Worm (Caenorhabditis elegans) whole organism, L2 larva: Measurements from ENCODE around the gene C28H8.8.

Experiments
- F13H6.1 ChIP-seq: sonication (generic microtip); optimal IDR thresholded peaks from 2 replicates; lab custom pipeline; 2016; ENCODE audit warnings: missing genetic modification characterization, missing compliant biosample characterization
- R02D3.7 ChIP-seq: fragments of 150-350 bp; optimal IDR thresholded peaks from 2 replicates; lab custom pipeline; 2014; ENCODE audit warnings: missing biosample characterization, missing genetic modification characterization
- Y55F3AM.14 ChIP-seq: fragments of 200-800 bp; sonication (Bioruptor generic); optimal IDR thresholded peaks from 2 replicates; lab custom pipeline; 2018; ENCODE audit warnings: mild to moderate bottlenecking, missing genetic modification characterization, missing compliant biosample characterization
- alr-1 ChIP-seq: fragments of 150-350 bp; optimal IDR thresholded peaks from 2 replicates; lab custom pipeline; 2014; ENCODE audit warnings: missing biosample characterization, missing genetic modification characterization
- ama-1 ChIP-seq: fragments of 150-350 bp; optimal IDR thresholded peaks from 2 replicates; lab custom pipeline; 2018; ENCODE audit warnings: inconsistent platforms
- blmp-1 ChIP-seq: sonication (generic microtip); optimal IDR thresholded peaks from 2 replicates; lab custom pipeline; 2017; ENCODE audit warnings: missing genetic modification characterization, mild to moderate bottlenecking, missing compliant biosample characterization, antibody characterized with exemption, moderate library complexity; ENCODE audit not compliant: insufficient read depth
- ceh-82 ChIP-seq: fragments of 150-350 bp; optimal IDR thresholded peaks from 2 replicates; lab custom pipeline; 2014; ENCODE audit warnings: missing biosample characterization, missing genetic modification characterization
- crh-2 ChIP-seq: sonication (generic microtip); optimal IDR thresholded peaks from 2 replicates; lab custom pipeline; 2017; ENCODE audit warnings: missing biosample characterization, missing genetic modification characterization
- dmd-4 ChIP-seq: sonication (generic microtip); optimal IDR thresholded peaks from 2 replicates; lab custom pipeline; 2017; ENCODE audit warnings: missing biosample characterization, missing genetic modification characterization
- fos-1 ChIP-seq: fragments of 150-350 bp; optimal IDR thresholded peaks from 2 replicates; lab custom pipeline; 2014; ENCODE audit warnings: missing biosample characterization, missing genetic modification characterization
- gmeb-1 ChIP-seq: fragments of 150-350 bp; optimal IDR thresholded peaks from 2 replicates; lab custom pipeline; 2014; ENCODE audit warnings: missing biosample characterization, missing genetic modification characterization
- lin-13 ChIP-seq: fragments of 150-350 bp; optimal IDR thresholded peaks from 2 replicates; lab custom pipeline; 2014; ENCODE audit warnings: missing biosample characterization, missing genetic modification reagents, missing genetic modification characterization
- lsy-2 ChIP-seq, 2 experiments: fragments of 150-350 bp in 1 of 2; sonication (generic microtip) in 1 of 2; optimal IDR thresholded peaks; 2 replicates each; lab custom pipeline; 2014 to 2017; ENCODE audit warnings: missing biosample characterization in 2 of 2, missing genetic modification characterization in 2 of 2
- mdl-1 ChIP-seq, 2 experiments: fragments of 150-350 bp in 1 of 2; sonication (generic microtip) in 1 of 2; optimal IDR thresholded peaks; 2 replicates each; lab custom pipeline; 2017; ENCODE audit warnings: missing biosample characterization in 2 of 2, missing genetic modification characterization in 2 of 2
- nhr-11 ChIP-seq: fragments of 150-350 bp; optimal IDR thresholded peaks from 2 replicates; lab custom pipeline; 2014; ENCODE audit warnings: missing biosample characterization, missing genetic modification characterization
- nhr-12 ChIP-seq: fragments of 150-350 bp; optimal IDR thresholded peaks from 2 replicates; lab custom pipeline; 2014; ENCODE audit warnings: missing biosample characterization, missing genetic modification characterization
- nhr-129 ChIP-seq: fragments of 150-350 bp; optimal IDR thresholded peaks from 2 replicates; lab custom pipeline; 2014; ENCODE audit warnings: missing biosample characterization, missing genetic modification characterization
- nhr-21 ChIP-seq: fragments of 150-350 bp; optimal IDR thresholded peaks from 2 replicates; lab custom pipeline; 2014; ENCODE audit warnings: missing biosample characterization, missing genetic modification characterization
- nhr-23 ChIP-seq: fragments of 150-350 bp; optimal IDR thresholded peaks from 2 replicates; lab custom pipeline; 2014; ENCODE audit warnings: missing biosample characterization, missing genetic modification reagents, missing genetic modification characterization
- nhr-25 ChIP-seq: fragments of 150-350 bp; sonication (generic microtip); optimal IDR thresholded peaks from 3 replicates; lab custom pipeline; 2014; ENCODE audit warnings: missing biosample characterization, missing genetic modification characterization
- nhr-6 ChIP-seq: fragments of 150-350 bp; optimal IDR thresholded peaks from 2 replicates; lab custom pipeline; 2014; ENCODE audit warnings: missing biosample characterization, missing genetic modification characterization
- nhr-77 ChIP-seq: fragments of 150-350 bp; optimal IDR thresholded peaks from 2 replicates; lab custom pipeline; 2014; ENCODE audit warnings: missing biosample characterization, missing genetic modification characterization
- peb-1 ChIP-seq: fragments of 150-350 bp; optimal IDR thresholded peaks from 2 replicates; lab custom pipeline; 2014; ENCODE audit warnings: missing biosample characterization, missing genetic modification characterization
- sem-4 ChIP-seq: fragments of 150-350 bp; optimal IDR thresholded peaks from 2 replicates; lab custom pipeline; 2014; ENCODE audit warnings: missing biosample characterization, missing genetic modification reagents, missing genetic modification characterization
- skn-1 ChIP-seq: sonication (generic microtip); optimal IDR thresholded peaks from 2 replicates; lab custom pipeline; 2017; ENCODE audit warnings: missing biosample characterization, missing genetic modification characterization
- sma-3 ChIP-seq: sonication (generic microtip); optimal IDR thresholded peaks from 2 replicates; lab custom pipeline; 2016; ENCODE audit warnings: missing genetic modification reagents, missing genetic modification characterization, missing compliant biosample characterization
- sma-9 ChIP-seq, 2 experiments: fragments of 150-350 bp in 1 of 2; sonication (generic microtip) in 1 of 2; optimal IDR thresholded peaks; 2 replicates each; lab custom pipeline; 2014 to 2016; ENCODE audit warnings: missing genetic modification characterization in 2 of 2, mild to moderate bottlenecking in 1 of 2, missing biosample characterization in 1 of 2, missing compliant biosample characterization in 1 of 2, missing genetic modification reagents in 1 of 2, moderate library complexity in 1 of 2
- snpc-4 ChIP-seq: fragments of 150-350 bp; optimal IDR thresholded peaks from 2 replicates; lab custom pipeline; 2014; ENCODE audit warnings: missing biosample characterization, missing genetic modification characterization
- unc-62 ChIP-seq: fragments of 150-350 bp; optimal IDR thresholded peaks from 2 replicates; lab custom pipeline; 2014; ENCODE audit warnings: missing biosample characterization, missing genetic modification reagents, missing genetic modification characterization
- zag-1 ChIP-seq: fragments of 150-350 bp; optimal IDR thresholded peaks from 2 replicates; lab custom pipeline; 2014; ENCODE audit warnings: missing biosample characterization, missing genetic modification characterization
- ztf-11 ChIP-seq: sonication (generic microtip); optimal IDR thresholded peaks from 2 replicates; lab custom pipeline; 2017; ENCODE audit warnings: missing biosample characterization, missing genetic modification characterization
- ztf-4 ChIP-seq: fragments of 150-350 bp; optimal IDR thresholded peaks from 2 replicates; lab custom pipeline; 2014; ENCODE audit warnings: missing biosample characterization, missing genetic modification characterization

Gene C28H8.8

DNA sequence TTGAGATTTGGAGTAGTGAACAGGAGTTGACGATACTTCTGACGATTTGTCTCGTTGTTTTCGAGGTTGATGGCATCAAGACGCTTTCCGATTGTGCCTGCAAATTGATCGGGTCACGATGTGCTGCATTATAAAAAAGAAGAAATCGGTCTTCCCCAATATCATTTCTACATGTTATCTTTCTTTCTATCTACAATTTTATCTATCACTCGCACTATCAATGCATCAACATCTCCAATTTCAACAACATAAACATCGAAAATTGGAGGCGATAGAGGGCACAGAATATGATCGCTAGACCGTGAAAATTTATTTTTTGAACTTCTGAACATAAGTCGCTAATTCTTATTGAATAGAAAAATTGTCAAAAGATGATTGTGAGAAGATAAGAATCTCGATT is 12.9 kb downstream of the C28H8.8 start:
- TF ChIP-seq lin-13 (GFP tag; lab: Kevin White, UChicago) = peak; percentile 5
- TF ChIP-seq nhr-77 = no peak

DNA sequence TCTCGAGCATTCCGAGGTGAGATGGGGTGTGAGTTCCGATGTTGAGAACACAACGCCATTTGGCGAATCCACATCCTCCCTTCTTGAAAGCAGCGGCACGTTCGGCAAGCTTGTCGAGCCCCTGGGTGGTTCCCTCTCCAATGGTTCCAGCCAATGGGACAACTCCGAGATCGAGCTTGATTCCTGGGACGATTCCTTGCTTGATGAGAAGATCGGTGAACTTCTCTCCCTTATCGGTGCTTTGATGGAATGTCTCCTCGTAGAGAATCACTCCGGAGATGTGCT is 13.2 kb downstream of the C28H8.8 start:
- no peak for TF ChIP-seq zag-1 (tag; lab: Kevin White, UChicago)
- TF ChIP-seq skn-1 (tag; lab: Kevin White, UChicago) = no peak
- no peak for TF ChIP-seq nhr-77
- no peak for TF ChIP-seq nhr-23 (tag; lab: Kevin White, UChicago)
- TF ChIP-seq crh-2 (tag; lab: Kevin White, UChicago) = no peak
- no peak for TF ChIP-seq sem-4
- no peak for TF ChIP-seq F13H6.1
- no peak for TF ChIP-seq R02D3.7 (tag; lab: Kevin White, UChicago)
- no peak for TF ChIP-seq snpc-4 (tag; lab: Kevin White, UChicago)
- TF ChIP-seq peb-1 (tag; lab: Kevin White, UChicago) = no peak
- TF ChIP-seq nhr-21 (tag; lab: Kevin White, UChicago) = no peak
- no peak for TF ChIP-seq nhr-11
- TF ChIP-seq lsy-2 (tag; optimal IDR thresholded peaks at IDR 0.05; lab: Kevin White, UChicago) = no peak
- TF ChIP-seq sma-9 (GFP tag; optimal IDR thresholded peaks at IDR 0.05; lab: Kevin White, UChicago) = no peak
- no peak for TF ChIP-seq sma-9 (tag; optimal IDR thresholded peaks at IDR 0.05; lab: Kevin White, UChicago)
- no peak for TF ChIP-seq ama-1 (lab: Kevin White, UChicago)
- TF ChIP-seq nhr-129 (tag; lab: Kevin White, UChicago) = no peak
- TF ChIP-seq nhr-6 = no peak
- no peak for TF ChIP-seq blmp-1 (tag; lab: Kevin White, UChicago)
- TF ChIP-seq Y55F3AM.14 (GFP tag; lab: Kevin White, UChicago) = no peak

DNA sequence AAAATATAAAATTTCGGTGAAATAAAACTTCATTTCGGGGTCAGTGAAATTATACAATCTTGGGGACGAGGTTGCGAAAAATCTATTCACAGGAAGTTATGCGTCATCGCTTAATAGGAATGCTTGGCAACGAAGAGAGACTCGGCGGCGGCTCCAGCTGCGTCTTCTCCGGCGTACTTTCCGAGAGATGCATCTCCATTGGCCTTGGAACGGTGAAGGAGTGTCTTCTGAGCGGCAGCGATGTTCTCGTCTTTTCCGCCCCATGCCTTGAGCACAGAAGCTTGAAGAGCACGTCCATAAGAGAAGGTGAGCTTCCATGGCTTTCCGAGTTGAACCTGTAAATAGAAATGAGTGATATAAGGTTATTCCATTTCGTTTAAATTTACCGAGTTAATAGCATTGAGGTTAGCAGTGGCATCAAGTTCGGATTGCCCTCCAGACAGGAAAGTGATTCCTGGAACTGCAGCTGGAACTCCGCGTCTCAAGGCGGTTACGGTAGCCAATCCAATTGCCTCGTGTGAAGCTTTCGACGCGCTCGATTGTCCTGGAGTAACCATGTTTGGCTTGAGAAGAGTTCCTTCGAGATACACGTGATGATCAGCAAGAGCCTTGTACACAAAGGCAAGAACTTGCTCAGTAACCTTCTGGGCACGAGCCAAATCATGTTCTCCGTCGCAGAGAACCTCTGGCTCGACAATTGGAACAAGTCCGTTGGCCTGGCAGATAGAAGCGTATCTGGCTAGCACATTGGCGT is 13.7 kb downstream of the C28H8.8 start:
- TF ChIP-seq R02D3.7 (tag; lab: Kevin White, UChicago) = no peak
- TF ChIP-seq alr-1 (tag; lab: Kevin White, UChicago) = no peak
- no peak for TF ChIP-seq blmp-1 (tag; lab: Kevin White, UChicago)
- no peak for TF ChIP-seq nhr-77
- TF ChIP-seq sma-3 (GFP tag; lab: Kevin White, UChicago) = no peak
- TF ChIP-seq sma-9 (GFP tag; optimal IDR thresholded peaks at IDR 0.05; lab: Kevin White, UChicago) = no peak
- TF ChIP-seq sma-9 (tag; optimal IDR thresholded peaks at IDR 0.05; lab: Kevin White, UChicago) = no peak
- TF ChIP-seq nhr-129 (tag; lab: Kevin White, UChicago) = peak; percentile 6

DNA sequence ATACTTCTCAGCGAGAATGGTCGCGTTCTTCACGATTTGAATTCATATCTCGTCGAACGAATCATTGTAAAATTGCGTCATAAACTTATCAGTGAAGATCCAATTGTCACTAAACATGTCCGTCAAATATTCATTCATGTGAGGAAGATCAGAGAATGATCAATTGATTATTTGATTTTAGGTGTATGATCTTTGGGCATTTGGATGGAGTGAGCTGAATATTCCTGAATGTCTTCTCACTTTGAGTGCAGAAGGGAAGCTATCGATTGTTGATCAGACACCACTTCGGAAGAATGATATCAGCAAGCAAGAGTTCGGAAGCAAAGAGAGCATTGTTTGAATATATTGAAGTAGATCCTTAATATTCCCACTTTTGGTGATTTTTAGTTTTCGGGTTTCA is 14.3 kb downstream of the C28H8.8 start:
- peak; percentile 42 for TF ChIP-seq fos-1 (tag; lab: Kevin White, UChicago)
- TF ChIP-seq Y55F3AM.14 (GFP tag; lab: Kevin White, UChicago) = no peak
- no peak for TF ChIP-seq ceh-82
- TF ChIP-seq crh-2 (tag; lab: Kevin White, UChicago) = peak; percentile 71
- TF ChIP-seq blmp-1 (tag; lab: Kevin White, UChicago) = peak; percentile 65
- TF ChIP-seq lin-13 (GFP tag; lab: Kevin White, UChicago) = peak; percentile 15
- TF ChIP-seq nhr-6 = peak; percentile 31
- TF ChIP-seq nhr-25 = peak; percentile 56
- TF ChIP-seq ztf-4 (tag; lab: Kevin White, UChicago) = peak; percentile 57
- TF ChIP-seq mdl-1 (tag; optimal IDR thresholded peaks at IDR 0.05; lab: Kevin White, UChicago) = peak in 1 of 2 experiments; percentile 42
- peak; percentile 34 for TF ChIP-seq unc-62 (GFP tag; lab: Kevin White, UChicago)
- TF ChIP-seq gmeb-1 (tag; lab: Kevin White, UChicago) = peak; percentile 68
- no peak for TF ChIP-seq ztf-11
- TF ChIP-seq nhr-12 = no peak
- TF ChIP-seq nhr-21 (tag; lab: Kevin White, UChicago) = peak; percentile 96
- peak; percentile 34 for TF ChIP-seq skn-1 (tag; lab: Kevin White, UChicago)
- TF ChIP-seq sma-3 (GFP tag; lab: Kevin White, UChicago) = peak; percentile 79
- TF ChIP-seq nhr-129 (tag; lab: Kevin White, UChicago) = peak; percentile 77
- TF ChIP-seq sma-9 (GFP tag; optimal IDR thresholded peaks at IDR 0.05; lab: Kevin White, UChicago) = peak; percentile 74
- no peak for TF ChIP-seq sma-9 (tag; optimal IDR thresholded peaks at IDR 0.05; lab: Kevin White, UChicago)
- peak in 1 of 2 experiments; percentile 56 for TF ChIP-seq lsy-2 (tag; optimal IDR thresholded peaks at IDR 0.05; lab: Kevin White, UChicago)
- TF ChIP-seq dmd-4 = no peak
- TF ChIP-seq ama-1 (lab: Kevin White, UChicago) = peak; percentile 87

DNA sequence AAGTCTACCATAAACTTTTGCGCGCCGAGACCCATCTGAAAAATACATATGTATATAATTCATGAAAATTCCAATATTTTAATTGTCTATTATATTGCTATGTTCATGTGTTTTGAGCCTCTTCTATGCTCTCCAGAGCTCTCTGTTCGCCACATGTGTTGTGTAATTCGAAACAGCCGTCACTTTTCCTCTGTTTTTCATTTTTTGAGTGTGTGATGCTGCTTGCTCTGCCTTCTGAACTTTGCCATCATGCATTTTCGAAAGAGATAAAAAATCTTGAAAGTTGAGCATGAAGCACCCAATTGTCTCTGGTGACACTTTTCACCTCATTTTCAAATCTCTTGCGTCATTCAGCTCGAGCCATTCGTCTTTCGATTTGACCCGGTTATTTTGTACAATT is 16.3 kb downstream of the C28H8.8 start:
- peak; percentile 67 for TF ChIP-seq nhr-129 (tag; lab: Kevin White, UChicago)
- no peak for TF ChIP-seq nhr-77
